Worm (Caenorhabditis elegans) whole organism, L3 larva: ENCODE data around the gene osm-1.

Experiments
- R02D3.7 ChIP-seq: fragments of 150-350 bp; optimal IDR thresholded peaks from 2 replicates; lab custom pipeline; 2014; ENCODE audit warnings: missing biosample characterization, missing genetic modification characterization
- ZK546.5 ChIP-seq: sonication (generic microtip); optimal IDR thresholded peaks from 2 replicates; lab custom pipeline; 2017; ENCODE audit warnings: missing biosample characterization, missing genetic modification characterization
- aly-2 ChIP-seq: fragments of 150-350 bp; optimal IDR thresholded peaks from 2 replicates; lab custom pipeline; 2014; ENCODE audit warnings: missing biosample characterization, missing genetic modification characterization
- ama-1 ChIP-seq: fragments of 150-350 bp; optimal IDR thresholded peaks from 2 replicates; lab custom pipeline; 2018
- ceh-16 ChIP-seq: sonication (generic microtip); optimal IDR thresholded peaks from 2 replicates; lab custom pipeline; 2017; ENCODE audit warnings: missing biosample characterization, missing genetic modification characterization
- ceh-28 ChIP-seq: fragments of 150-350 bp; optimal IDR thresholded peaks from 2 replicates; lab custom pipeline; 2014; ENCODE audit warnings: missing biosample characterization, missing genetic modification reagents, missing genetic modification characterization
- ceh-82 ChIP-seq: fragments of 150-350 bp; optimal IDR thresholded peaks from 2 replicates; lab custom pipeline; 2014; ENCODE audit warnings: missing biosample characterization, missing genetic modification characterization
- ceh-9 ChIP-seq: sonication (generic microtip); optimal IDR thresholded peaks from 2 replicates; lab custom pipeline; 2018; ENCODE audit warnings: missing biosample characterization, missing genetic modification characterization
- egl-5 ChIP-seq: fragments of 150-350 bp; optimal IDR thresholded peaks from 2 replicates; lab custom pipeline; 2017; ENCODE audit warnings: missing biosample characterization, missing genetic modification reagents, missing genetic modification characterization, inconsistent platforms
- elt-1 ChIP-seq: fragments of 150-350 bp; optimal IDR thresholded peaks from 2 replicates; lab custom pipeline; 2014; ENCODE audit warnings: missing biosample characterization, missing genetic modification characterization
- elt-3 ChIP-seq, 3 experiments: fragments of 150-350 bp in 1 of 3; sonication (generic microtip) in 2 of 3; optimal IDR thresholded peaks; 2 replicates in 2 of 3; 4 replicates in 1 of 3; lab custom pipeline; 2014 to 2017; ENCODE audit warnings: missing biosample characterization in 3 of 3, missing genetic modification characterization in 3 of 3
- eor-1 ChIP-seq, 2 experiments: fragments of 150-350 bp; optimal IDR thresholded peaks; 2 replicates each; lab custom pipeline; 2014 to 2018; ENCODE audit warnings: missing biosample characterization in 2 of 2, missing genetic modification characterization in 2 of 2
- fkh-10 ChIP-seq: sonication (generic microtip); optimal IDR thresholded peaks from 2 replicates; lab custom pipeline; 2017; ENCODE audit warnings: missing biosample characterization, missing genetic modification reagents, missing genetic modification characterization
- hmg-11 ChIP-seq: sonication (generic microtip); optimal IDR thresholded peaks from 2 replicates; lab custom pipeline; 2016; ENCODE audit warnings: missing genetic modification characterization, missing compliant biosample characterization
- jun-1 ChIP-seq: fragments of 150-350 bp; optimal IDR thresholded peaks from 2 replicates; lab custom pipeline; 2014; ENCODE audit warnings: missing biosample characterization, missing genetic modification reagents, missing genetic modification characterization
- lin-39 ChIP-seq: fragments of 150-350 bp; optimal IDR thresholded peaks from 2 replicates; lab custom pipeline; 2018; ENCODE audit warnings: missing biosample characterization, missing genetic modification reagents, missing genetic modification characterization
- lsy-12 ChIP-seq: sonication (generic microtip); optimal IDR thresholded peaks from 2 replicates; lab custom pipeline; 2016; ENCODE audit warnings: mild to moderate bottlenecking, missing genetic modification characterization, missing compliant biosample characterization
- mdl-1 ChIP-seq: fragments of 150-350 bp; optimal IDR thresholded peaks from 2 replicates; lab custom pipeline; 2014; ENCODE audit warnings: missing biosample characterization, missing genetic modification characterization
- mml-1 ChIP-seq: fragments of 150-350 bp; sonication (generic microtip); optimal IDR thresholded peaks from 3 replicates; lab custom pipeline; 2014; ENCODE audit warnings: missing biosample characterization, missing genetic modification characterization
- nfya-1 ChIP-seq: sonication (generic microtip); optimal IDR thresholded peaks from 2 replicates; lab custom pipeline; 2017; ENCODE audit warnings: missing genetic modification characterization, mild to moderate bottlenecking, missing compliant biosample characterization, antibody characterized with exemption, moderate library complexity; ENCODE audit not compliant: insufficient read depth
- nhr-11 ChIP-seq: fragments of 150-350 bp; optimal IDR thresholded peaks from 2 replicates; lab custom pipeline; 2014; ENCODE audit warnings: missing biosample characterization, missing genetic modification characterization
- nhr-23 ChIP-seq: fragments of 150-350 bp; optimal IDR thresholded peaks from 2 replicates; lab custom pipeline; 2014; ENCODE audit warnings: missing biosample characterization, missing genetic modification reagents, missing genetic modification characterization
- nhr-237 ChIP-seq: fragments of 150-350 bp; optimal IDR thresholded peaks from 2 replicates; lab custom pipeline; 2014; ENCODE audit warnings: missing biosample characterization, missing genetic modification characterization
- nhr-25 ChIP-seq: sonication (generic microtip); optimal IDR thresholded peaks from 2 replicates; lab custom pipeline; 2017; ENCODE audit warnings: missing biosample characterization, missing genetic modification characterization
- nhr-43 ChIP-seq: sonication (generic microtip); optimal IDR thresholded peaks from 2 replicates; lab custom pipeline; 2016; ENCODE audit warnings: mild to moderate bottlenecking, missing genetic modification characterization, missing compliant biosample characterization; ENCODE audit not compliant: poor library complexity, severe bottlenecking
- nhr-67 ChIP-seq: fragments of 150-350 bp; optimal IDR thresholded peaks from 2 replicates; lab custom pipeline; 2014; ENCODE audit warnings: missing biosample characterization, missing genetic modification characterization
- nhr-76 ChIP-seq: fragments of 150-350 bp; sonication (generic microtip); optimal IDR thresholded peaks from 5 replicates; lab custom pipeline; 2014; ENCODE audit warnings: missing biosample characterization, missing genetic modification characterization
- nhr-77 ChIP-seq: fragments of 150-350 bp; optimal IDR thresholded peaks from 2 replicates; lab custom pipeline; 2014; ENCODE audit warnings: missing biosample characterization, missing genetic modification characterization
- skn-1 ChIP-seq: fragments of 150-350 bp; optimal IDR thresholded peaks from 2 replicates; lab custom pipeline; 2014; ENCODE audit warnings: missing biosample characterization, missing genetic modification characterization
- snpc-4 ChIP-seq: fragments of 150-350 bp; optimal IDR thresholded peaks from 2 replicates; lab custom pipeline; 2014; ENCODE audit warnings: missing biosample characterization, missing genetic modification characterization
- unc-39 ChIP-seq: sonication (generic microtip); optimal IDR thresholded peaks from 4 replicates; lab custom pipeline; 2017; ENCODE audit warnings: missing biosample characterization, missing genetic modification characterization
- unc-62 ChIP-seq: fragments of 150-350 bp; sonication (generic microtip); optimal IDR thresholded peaks from 4 replicates; lab custom pipeline; 2014; ENCODE audit warnings: missing biosample characterization, missing genetic modification reagents, missing genetic modification characterization
- ztf-4 ChIP-seq: fragments of 150-350 bp; optimal IDR thresholded peaks from 2 replicates; lab custom pipeline; 2014; ENCODE audit warnings: missing biosample characterization, missing genetic modification characterization

osm-1 gene

DNA sequence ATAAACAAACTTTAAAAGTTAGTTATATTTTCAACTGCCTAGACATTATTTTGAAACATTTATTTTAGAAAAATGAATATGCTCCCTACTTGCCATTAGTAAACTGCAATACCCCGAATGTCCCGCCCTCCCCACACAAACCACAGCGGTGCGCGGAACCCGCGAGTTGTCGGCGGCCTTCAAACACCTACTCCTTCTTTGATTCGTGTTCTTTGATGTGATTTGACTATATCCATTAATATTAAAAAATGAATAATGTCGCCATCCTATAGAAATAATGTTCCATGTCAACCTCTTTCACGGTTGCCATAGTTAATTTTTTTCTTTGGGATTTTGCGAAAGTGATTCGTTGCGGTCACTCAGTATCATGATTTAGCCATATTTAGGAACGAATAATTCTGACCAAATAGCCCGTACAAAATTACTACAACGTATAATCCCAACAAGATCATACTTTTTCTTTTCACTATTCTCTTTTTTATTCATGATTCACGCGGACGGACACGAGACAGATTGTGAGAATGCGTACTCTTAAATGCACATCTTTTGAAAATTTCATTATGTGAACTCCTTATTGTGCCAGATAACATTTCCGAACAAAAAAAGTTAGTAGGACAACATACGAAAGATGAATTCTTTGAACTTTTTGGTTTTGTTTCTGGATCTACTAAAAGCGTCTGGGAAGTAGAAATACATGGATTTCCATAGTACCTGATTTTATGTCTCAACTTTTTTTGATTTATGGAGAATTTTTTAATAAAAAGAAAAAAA is 24.2 kb downstream of the osm-1 start:
- TF ChIP-seq hmg-11 (tag; lab: Kevin White, UChicago) (no peak), unc-39 (no peak), fkh-10 (GFP tag; lab: Kevin White, UChicago) (peak; percentile 70), snpc-4 (tag; lab: Kevin White, UChicago) (peak; percentile 88)

ce11 chrX:16565781-16566180 is 25.3 kb downstream of the osm-1 start:
- TF ChIP-seq ceh-9, result no peak
- peak; percentile 53 for TF ChIP-seq snpc-4 (tag; lab: Kevin White, UChicago)
- TF ChIP-seq, all 47 proteins: peak for 1

- TF ChIP-seq snpc-4 (tag; lab: Kevin White, UChicago) (peak; percentile 93), mdl-1 (tag; lab: Kevin White, UChicago) (no peak)
Observed at ce11 chrX:16566358-16566757, 25.9 kb downstream of the osm-1 start.

DNA sequence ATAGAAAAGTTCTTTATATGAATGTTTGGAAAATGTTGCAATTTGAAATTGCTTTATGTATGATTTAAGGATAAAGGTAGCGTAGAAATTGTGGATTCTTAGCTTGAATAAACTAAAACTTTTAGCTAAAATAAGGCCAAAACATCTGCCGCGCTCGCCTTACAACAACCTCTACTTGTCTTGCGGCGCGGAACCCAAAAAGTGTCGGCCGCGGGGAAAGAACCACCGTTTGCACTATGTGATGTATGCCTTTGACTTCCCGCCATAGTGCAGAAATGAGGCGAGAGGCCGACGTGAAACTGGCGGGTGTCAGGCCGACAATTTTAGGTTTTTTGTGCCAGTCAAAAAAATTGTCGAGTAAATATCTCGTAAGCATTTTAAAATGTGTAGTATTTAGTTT is 31.4 kb downstream of the osm-1 start:
- TF ChIP-seq nhr-76 (tag; lab: Kevin White, UChicago) (no peak), ceh-9 (no peak), nhr-77 (tag; lab: Kevin White, UChicago) (no peak), ceh-82 (no peak), snpc-4 (tag; lab: Kevin White, UChicago) (no peak), lin-39 (tag; lab: Kevin White, UChicago) (no peak), aly-2 (no peak), ceh-28 (tag; lab: Kevin White, UChicago) (no peak), nhr-67 (tag; lab: Kevin White, UChicago) (no peak), unc-62 (GFP tag; lab: Kevin White, UChicago) (no peak), ztf-4 (tag; lab: Kevin White, UChicago) (no peak), nhr-43 (no peak), elt-3 (tag; optimal IDR thresholded peaks at IDR 0.05; lab: Kevin White, UChicago) (no peak), jun-1 (tag; lab: Kevin White, UChicago) (no peak), lsy-12 (tag; lab: Kevin White, UChicago) (no peak), nfya-1 (tag; lab: Kevin White, UChicago) (no peak), skn-1 (no peak), nhr-25 (tag; lab: Kevin White, UChicago) (no peak), nhr-11 (tag; lab: Kevin White, UChicago) (no peak)

DNA sequence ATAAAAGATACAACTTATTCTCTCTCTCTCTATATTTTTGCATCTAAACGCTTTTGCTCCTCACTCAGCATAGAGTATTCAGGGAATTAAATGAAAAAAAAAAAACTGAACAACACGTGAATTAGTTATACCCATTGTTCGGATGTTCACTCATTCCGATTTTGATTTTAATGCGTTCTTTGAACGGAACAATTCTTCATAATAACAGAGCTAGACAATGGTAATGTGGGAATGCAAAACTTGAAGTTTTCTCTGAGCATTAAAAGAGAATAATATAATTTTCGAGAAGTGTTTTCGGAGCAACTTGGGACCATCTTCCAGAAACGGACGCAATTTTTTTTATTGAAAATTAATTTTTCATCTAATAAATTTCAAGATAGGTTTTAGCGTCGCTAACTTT is 33.8 kb downstream of the osm-1 start:
- TF ChIP-seq ceh-82 (no peak), mdl-1 (tag; lab: Kevin White, UChicago) (no peak), R02D3.7 (tag; lab: Kevin White, UChicago) (no peak), jun-1 (tag; lab: Kevin White, UChicago) (no peak), ama-1 (lab: Kevin White, UChicago) (no peak), nhr-237 (tag; lab: Kevin White, UChicago) (no peak), eor-1 (tag; optimal IDR thresholded peaks at IDR 0.05; lab: Kevin White, UChicago) (no peak), egl-5 (no peak), ZK546.5 (no peak), nhr-67 (tag; lab: Kevin White, UChicago) (no peak), ceh-16 (no peak), fkh-10 (GFP tag; lab: Kevin White, UChicago) (no peak)
- TF ChIP-seq, all 47 proteins: peak for 0

DNA sequence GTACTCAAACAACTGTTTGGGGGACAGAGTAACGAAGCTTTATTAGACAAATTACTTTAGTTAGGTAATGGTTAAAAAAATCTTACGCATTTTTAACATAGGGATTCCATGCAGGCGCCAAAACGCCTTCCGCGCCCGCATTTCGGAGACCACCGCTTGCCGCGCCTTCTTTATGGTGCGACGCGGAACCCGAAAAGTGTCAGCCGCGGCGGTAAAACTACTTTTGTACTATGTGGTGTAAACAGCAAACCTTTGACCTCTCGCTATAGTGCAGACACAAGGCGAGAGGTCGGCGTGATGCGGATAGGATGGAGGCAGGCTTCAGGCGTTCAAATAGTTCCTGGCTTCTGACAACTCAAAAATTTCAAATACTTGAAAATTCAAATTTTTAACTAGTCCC is 34.8 kb downstream of the osm-1 start:
- TF ChIP-seq mml-1 (tag; lab: Kevin White, UChicago), result no peak
- no peak for TF ChIP-seq ceh-82
- TF ChIP-seq nhr-25 (tag; lab: Kevin White, UChicago), result no peak
- TF ChIP-seq ZK546.5, result no peak
- no peak for TF ChIP-seq ama-1 (lab: Kevin White, UChicago)
- TF ChIP-seq R02D3.7 (tag; lab: Kevin White, UChicago), result no peak
- TF ChIP-seq elt-1, result no peak
- TF ChIP-seq nfya-1 (tag; lab: Kevin White, UChicago), result no peak
- TF ChIP-seq hmg-11 (tag; lab: Kevin White, UChicago), result no peak
- TF ChIP-seq nhr-23, result no peak
- no peak for TF ChIP-seq ztf-4 (tag; lab: Kevin White, UChicago)
- no peak for TF ChIP-seq egl-5
